Fruit fly (Drosophila melanogaster): ENCODE measurements around the gene tinc.

Gene tinc

dm6 chr3R:17776952-17777407 lies 34.4 kb upstream of the tinc start:
- TF ChIP-seq EcR (GFP tag; optimal IDR thresholded peaks at IDR 0.05) = no peak
- no peak for TF ChIP-seq CG15710 (tag; optimal IDR thresholded peaks at IDR 0.05)
- TF ChIP-seq CG8159 (tag; optimal IDR thresholded peaks at IDR 0.05) = no peak
- TF ChIP-seq Pif1A (GFP tag; optimal IDR thresholded peaks at IDR 0.05) = no peak
- TF ChIP-seq CG32121 (GFP tag; IDR thresholded peaks at IDR 0.05) = peak; percentile 20; the same call in 1 of the 2 replicates
- TF ChIP-seq CG10348 (GFP tag; IDR thresholded peaks at IDR 0.05) = no peak
- TF ChIP-seq CG17806 (tag; optimal IDR thresholded peaks at IDR 0.05) = peak; percentile 30
- TF ChIP-seq fd96Ca (GFP tag; IDR thresholded peaks at IDR 0.05) = peak; percentile 10; the same call in 1 of the 3 replicates
- no peak; the same call in 1 of the 2 replicates for TF ChIP-seq Ets98B (GFP tag; IDR thresholded peaks at IDR 0.05)
- no peak for TF ChIP-seq CG34367 (tag; optimal IDR thresholded peaks at IDR 0.05)
- no peak for TF ChIP-seq CG13204 (GFP tag; optimal IDR thresholded peaks at IDR 0.05)
- TF ChIP-seq CG14655 (GFP tag; optimal IDR thresholded peaks at IDR 0.05) = peak; percentile 7
- TF ChIP-seq D1 (tag; optimal IDR thresholded peaks at IDR 0.05) = no peak

dm6 chr3R:17781371-17781770 lies 30.0 kb upstream of the tinc start:
- TF ChIP-seq CG17806 (tag; optimal IDR thresholded peaks at IDR 0.05) = peak; percentile 77
- TF ChIP-seq Pif1A (GFP tag; optimal IDR thresholded peaks at IDR 0.05) = peak; percentile 52
- TF ChIP-seq CG34367 (tag; optimal IDR thresholded peaks at IDR 0.05) = no peak
- peak; percentile 89 for TF ChIP-seq CG32121 (GFP tag; IDR thresholded peaks at IDR 0.05)
- TF ChIP-seq Snoo (tag; optimal IDR thresholded peaks at IDR 0.05) = no peak
- TF ChIP-seq gl (tag; optimal IDR thresholded peaks at IDR 0.05) = no peak
- TF ChIP-seq Ets98B (GFP tag; IDR thresholded peaks at IDR 0.05) = peak; percentile 88
- TF ChIP-seq CG13204 (GFP tag; optimal IDR thresholded peaks at IDR 0.05) = no peak
- TF ChIP-seq CG12605 (GFP tag; IDR thresholded peaks at IDR 0.05) = peak; percentile 71
- peak; percentile 52 for TF ChIP-seq CG14655 (GFP tag; optimal IDR thresholded peaks at IDR 0.05)
- TF ChIP-seq CG15710 (tag; optimal IDR thresholded peaks at IDR 0.05) = peak; percentile 26
- TF ChIP-seq rn (GFP tag; IDR thresholded peaks at IDR 0.05) = peak; percentile 64
- TF ChIP-seq Pif1B (GFP tag; optimal IDR thresholded peaks at IDR 0.05) = peak; percentile 54
- peak; percentile 88 for TF ChIP-seq CG4496 (GFP tag; IDR thresholded peaks at IDR 0.05)
- TF ChIP-seq CG8301 (tag; optimal IDR thresholded peaks at IDR 0.05) = peak; percentile 50
- no peak for TF ChIP-seq EcR (GFP tag; optimal IDR thresholded peaks at IDR 0.05)
- TF ChIP-seq CG9948 (tag; optimal IDR thresholded peaks at IDR 0.05) = peak; percentile 19
- TF ChIP-seq CG8159 (tag; optimal IDR thresholded peaks at IDR 0.05) = peak; percentile 50
- no peak for TF ChIP-seq D1 (tag; optimal IDR thresholded peaks at IDR 0.05)
- TF ChIP-seq CG10348 (GFP tag; IDR thresholded peaks at IDR 0.05) = 0 out of 2 replicates have a peak, but pooled peaks have one; percentile 49
- TF ChIP-seq fd96Ca (GFP tag; IDR thresholded peaks at IDR 0.05) = peak; percentile 83; the same call in 2 of the 3 replicates

dm6 chr3R:17783144-17783543 lies 28.2 kb upstream of the tinc start:
- peak; percentile 75 for TF ChIP-seq CG32121 (GFP tag; IDR thresholded peaks at IDR 0.05)
- no peak for TF ChIP-seq rn (GFP tag; IDR thresholded peaks at IDR 0.05)
- no peak for TF ChIP-seq CG34367 (tag; optimal IDR thresholded peaks at IDR 0.05)
- TF ChIP-seq fd96Ca (GFP tag; IDR thresholded peaks at IDR 0.05) = peak; percentile 51; the same call in 2 of the 3 replicates
- no peak for TF ChIP-seq CG13204 (GFP tag; optimal IDR thresholded peaks at IDR 0.05)
- peak; percentile 74 for TF ChIP-seq Ets98B (GFP tag; IDR thresholded peaks at IDR 0.05)
- TF ChIP-seq CG9948 (tag; optimal IDR thresholded peaks at IDR 0.05) = no peak
- peak; percentile 27; the same call in 1 of the 3 replicates for TF ChIP-seq CG4496 (GFP tag; IDR thresholded peaks at IDR 0.05)

- TF ChIP-seq Ets98B (GFP tag; IDR thresholded peaks at IDR 0.05) = peak; percentile 19; the same call in 1 of the 2 replicates
- no peak for TF ChIP-seq Pif1B (GFP tag; optimal IDR thresholded peaks at IDR 0.05)
- 0 out of 3 replicates have a peak, but pooled peaks have one; percentile 44 for TF ChIP-seq fd96Ca (GFP tag; IDR thresholded peaks at IDR 0.05)
- TF ChIP-seq CG13204 (GFP tag; optimal IDR thresholded peaks at IDR 0.05) = no peak
- TF ChIP-seq CG17806 (tag; optimal IDR thresholded peaks at IDR 0.05) = no peak
- TF ChIP-seq CG4496 (GFP tag; IDR thresholded peaks at IDR 0.05) = no peak
- no peak for TF ChIP-seq CG15710 (tag; optimal IDR thresholded peaks at IDR 0.05)
These were observed 27.2 kb upstream of the tinc start for dm6 chr3R:17784189-17784588.

dm6 chr3R:17787780-17788179 lies 23.6 kb upstream of the tinc start:
- TF ChIP-seq gl (tag; optimal IDR thresholded peaks at IDR 0.05) (no peak), Pif1A (GFP tag; optimal IDR thresholded peaks at IDR 0.05) (no peak), Snoo (tag; optimal IDR thresholded peaks at IDR 0.05) (no peak), CG9948 (tag; optimal IDR thresholded peaks at IDR 0.05) (no peak), CG34367 (tag; optimal IDR thresholded peaks at IDR 0.05) (no peak), CG8159 (tag; optimal IDR thresholded peaks at IDR 0.05) (no peak), CG8301 (tag; optimal IDR thresholded peaks at IDR 0.05) (peak; percentile 24), CG10348 (GFP tag; IDR thresholded peaks at IDR 0.05) (no peak), CG13204 (GFP tag; optimal IDR thresholded peaks at IDR 0.05) (no peak), CG17806 (tag; optimal IDR thresholded peaks at IDR 0.05) (no peak), rn (GFP tag; IDR thresholded peaks at IDR 0.05) (no peak), CG15710 (tag; optimal IDR thresholded peaks at IDR 0.05) (no peak), D1 (tag; optimal IDR thresholded peaks at IDR 0.05) (no peak), Pif1B (GFP tag; optimal IDR thresholded peaks at IDR 0.05) (no peak), CG4496 (GFP tag; IDR thresholded peaks at IDR 0.05) (no peak), CG32121 (GFP tag; IDR thresholded peaks at IDR 0.05) (peak; percentile 31), Ets98B (GFP tag; IDR thresholded peaks at IDR 0.05) (peak; percentile 27; the same call in 1 of the 2 replicates), CG14655 (GFP tag; optimal IDR thresholded peaks at IDR 0.05) (peak; percentile 53), EcR (GFP tag; optimal IDR thresholded peaks at IDR 0.05) (no peak), fd96Ca (GFP tag; IDR thresholded peaks at IDR 0.05) (no peak), CG12605 (GFP tag; IDR thresholded peaks at IDR 0.05) (no peak)

dm6 chr3R:17789937-17790336 lies 21.4 kb upstream of the tinc start:
- TF ChIP-seq CG14655 (GFP tag; optimal IDR thresholded peaks at IDR 0.05) (peak; percentile 22), CG8301 (tag; optimal IDR thresholded peaks at IDR 0.05) (no peak), fd96Ca (GFP tag; IDR thresholded peaks at IDR 0.05) (no peak), CG17806 (tag; optimal IDR thresholded peaks at IDR 0.05) (peak; percentile 5), CG8159 (tag; optimal IDR thresholded peaks at IDR 0.05) (peak; percentile 62), CG32121 (GFP tag; IDR thresholded peaks at IDR 0.05) (peak; percentile 21; the same call in 1 of the 2 replicates)
